Worm (Caenorhabditis elegans): Measurements from ENCODE around the gene adh-1.

adh-1 gene

DNA sequence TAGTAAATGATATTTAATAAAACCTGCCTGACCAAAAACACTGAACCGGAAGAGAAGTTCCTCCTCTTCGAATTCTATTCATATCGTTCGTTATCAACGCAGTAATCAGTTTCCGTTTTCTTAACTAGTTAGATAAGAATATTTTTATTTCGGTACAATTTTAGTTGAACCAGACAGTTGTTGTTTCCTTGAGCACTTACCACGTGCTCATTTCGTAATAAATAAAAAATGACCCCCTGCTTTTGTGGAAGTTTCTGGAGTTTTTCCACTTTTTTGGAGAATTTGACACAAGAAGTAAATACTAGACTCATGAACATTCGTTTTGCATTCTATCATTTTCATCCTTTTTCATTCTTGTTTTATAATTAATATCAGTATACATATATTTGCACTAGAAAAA lies 34.3 kb upstream of the adh-1 start:
- TF ChIP-seq lir-3 (tag; optimal IDR thresholded peaks at IDR 0.05; ENCODE audit: poor library complexity) (no peak), fkh-8 (tag; optimal IDR thresholded peaks at IDR 0.05) (no peak), ama-1 (optimal IDR thresholded peaks at IDR 0.05) (no peak), nhr-71 (tag; optimal IDR thresholded peaks at IDR 0.05) (peak; percentile 28), lin-35 (GFP tag; optimal IDR thresholded peaks at IDR 0.05) (peak in 1 of 2 experiments; percentile 5), unc-86 (tag; optimal IDR thresholded peaks at IDR 0.05) (peak; percentile 23), hpl-2 (GFP tag; optimal IDR thresholded peaks at IDR 0.05) (no peak), egl-13 (tag; optimal IDR thresholded peaks at IDR 0.05) (no peak), ztf-4 (tag; optimal IDR thresholded peaks at IDR 0.05) (no peak), nhr-90 (tag; optimal IDR thresholded peaks at IDR 0.05; ENCODE audit: poor library complexity) (no peak), ceh-63 (GFP tag; optimal IDR thresholded peaks at IDR 0.05) (no peak), rnt-1 (tag; optimal IDR thresholded peaks at IDR 0.05) (no peak), F16B12.6 (tag; optimal IDR thresholded peaks at IDR 0.05) (no peak), efl-3 (GFP tag; optimal IDR thresholded peaks at IDR 0.05) (no peak), C04F5.9 (tag; optimal IDR thresholded peaks at IDR 0.05) (no peak), Y116A8C.19 (tag; optimal IDR thresholded peaks at IDR 0.05; ENCODE audit: borderline replicate concordance) (no peak), lin-14 (GFP tag; optimal IDR thresholded peaks at IDR 0.05) (peak; percentile 40), pax-3 (tag; optimal IDR thresholded peaks at IDR 0.05) (no peak), skn-1 (tag; optimal IDR thresholded peaks at IDR 0.05) (peak; percentile 30)

DNA sequence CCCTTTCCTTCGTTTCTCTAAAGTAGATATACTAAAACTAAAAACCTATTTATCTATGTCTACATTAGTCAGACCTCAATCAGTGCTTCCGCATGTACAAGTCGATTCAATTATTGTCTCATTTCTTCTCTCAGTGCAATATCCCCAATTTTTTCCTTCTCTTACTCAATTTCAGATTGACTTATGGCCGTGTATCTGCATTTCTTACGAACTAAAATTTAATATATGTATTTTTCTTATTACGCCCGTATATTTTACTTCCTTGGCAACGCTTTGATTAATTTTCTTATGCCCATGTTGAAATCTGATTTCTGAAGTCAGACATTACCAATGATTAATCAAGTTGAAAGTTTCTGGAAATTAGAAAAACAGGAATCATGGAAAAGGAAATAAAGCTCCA lies 33.1 kb upstream of the adh-1 start:
- TF ChIP-seq dpl-1 (GFP tag; optimal IDR thresholded peaks at IDR 0.05) (no peak), nhr-11 (tag; optimal IDR thresholded peaks at IDR 0.05) (peak; percentile 54), nhr-20 (tag; optimal IDR thresholded peaks at IDR 0.05) (peak; percentile 20), lin-13 (GFP tag; optimal IDR thresholded peaks at IDR 0.05) (no peak), swsn-7 (tag; optimal IDR thresholded peaks at IDR 0.05) (peak; percentile 29), lin-14 (GFP tag; optimal IDR thresholded peaks at IDR 0.05) (peak; percentile 75), tbx-2 (tag; optimal IDR thresholded peaks at IDR 0.05) (peak; percentile 27), irx-1 (tag; optimal IDR thresholded peaks at IDR 0.05) (no peak), fkh-8 (tag; optimal IDR thresholded peaks at IDR 0.05) (peak; percentile 82), nhr-71 (tag; optimal IDR thresholded peaks at IDR 0.05) (peak; percentile 64), nhr-237 (tag; optimal IDR thresholded peaks at IDR 0.05) (peak; percentile 54), nhr-47 (tag; optimal IDR thresholded peaks at IDR 0.05) (peak; percentile 60), lin-35 (GFP tag; optimal IDR thresholded peaks at IDR 0.05) (no peak), lsy-2 (tag; optimal IDR thresholded peaks at IDR 0.05) (peak; percentile 1 to 20)

DNA sequence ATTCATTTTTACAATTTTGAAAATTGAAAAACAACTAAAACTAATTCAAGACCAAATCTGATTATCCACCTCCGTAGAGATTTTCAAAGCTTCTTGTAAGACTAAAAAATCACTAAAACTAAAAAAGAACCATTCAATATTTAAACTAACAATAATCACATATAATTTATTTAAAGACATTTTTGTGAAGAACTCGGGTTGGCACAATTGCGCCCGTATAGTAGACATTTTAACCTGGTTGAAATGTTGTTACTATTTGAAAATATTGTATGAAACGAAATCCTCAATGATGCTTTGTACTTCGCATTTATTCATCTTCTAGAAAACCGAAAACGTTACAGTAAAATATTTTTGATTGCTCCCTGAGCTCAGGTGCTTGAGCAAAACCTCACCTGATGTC lies 32.0 kb upstream of the adh-1 start:
- TF ChIP-seq swsn-7 (tag; optimal IDR thresholded peaks at IDR 0.05) (no peak), pag-3 (tag; optimal IDR thresholded peaks at IDR 0.05; ENCODE audit: borderline replicate concordance, insufficient read depth) (no peak), snu-23 (GFP tag; optimal IDR thresholded peaks at IDR 0.05) (no peak), lin-35 (GFP tag; optimal IDR thresholded peaks at IDR 0.05) (no peak), nhr-20 (tag; optimal IDR thresholded peaks at IDR 0.05) (no peak), nhr-47 (tag; optimal IDR thresholded peaks at IDR 0.05) (no peak), sox-4 (tag; optimal IDR thresholded peaks at IDR 0.05) (no peak), ama-1 (optimal IDR thresholded peaks at IDR 0.05) (no peak), C04F5.9 (tag; optimal IDR thresholded peaks at IDR 0.05) (no peak), nhr-77 (tag; optimal IDR thresholded peaks at IDR 0.05) (no peak), tlp-1 (tag; optimal IDR thresholded peaks at IDR 0.05) (no peak), nhr-19 (GFP tag; conservative IDR thresholded peaks at IDR 0.05) (no peak), F16B12.6 (tag; optimal IDR thresholded peaks at IDR 0.05) (no peak)

DNA sequence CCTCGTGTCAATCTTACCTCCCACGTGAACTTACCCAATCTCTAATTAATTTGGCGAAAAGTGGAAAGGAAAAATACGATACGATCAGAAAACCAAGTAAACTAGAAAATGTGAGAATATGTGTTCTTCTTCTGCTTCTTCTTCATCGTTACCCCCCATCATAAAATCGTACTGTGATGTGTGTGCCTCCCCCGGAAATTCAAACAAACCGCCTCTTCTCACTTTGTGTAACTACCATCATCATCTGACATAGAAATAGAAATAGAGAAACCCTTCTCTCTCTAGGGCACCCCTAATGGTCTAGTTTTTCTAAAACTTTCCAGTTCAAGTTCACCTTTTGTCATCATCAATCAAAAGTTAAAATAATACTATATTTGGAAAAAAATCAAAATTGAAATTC lies 30.3 kb upstream of the adh-1 start:
- TF ChIP-seq efl-1 (optimal IDR thresholded peaks at IDR 0.05), result no peak
- TF ChIP-seq efl-1 (GFP tag; optimal IDR thresholded peaks at IDR 0.05 in 1 of 2), result peak in 1 of 2 experiments; percentile 38
- TF ChIP-seq ceh-63 (GFP tag; optimal IDR thresholded peaks at IDR 0.05), result no peak

All from whole organism, L1 larva.